Worm (Caenorhabditis elegans) whole organism, L4/young adult: ENCODE results near the gene R10E11.9.

Experiments
- W03F9.2 ChIP-seq: fragments of 150-350 bp; optimal IDR thresholded peaks from 2 replicates; lab custom pipeline; 2014; ENCODE audit warnings: missing biosample characterization, missing genetic modification characterization
- dao-5 ChIP-seq: sonication (generic microtip); optimal IDR thresholded peaks from 2 replicates; lab custom pipeline; 2016; ENCODE audit warnings: missing genotype, missing genetic modification characterization, moderate library complexity, missing compliant biosample characterization
- him-1 ChIP-seq: sonication (generic microtip); optimal IDR thresholded peaks from 2 replicates; lab custom pipeline; 2016; ENCODE audit warnings: missing genotype, missing genetic modification reagents, missing genetic modification characterization, missing compliant biosample characterization

DNA sequence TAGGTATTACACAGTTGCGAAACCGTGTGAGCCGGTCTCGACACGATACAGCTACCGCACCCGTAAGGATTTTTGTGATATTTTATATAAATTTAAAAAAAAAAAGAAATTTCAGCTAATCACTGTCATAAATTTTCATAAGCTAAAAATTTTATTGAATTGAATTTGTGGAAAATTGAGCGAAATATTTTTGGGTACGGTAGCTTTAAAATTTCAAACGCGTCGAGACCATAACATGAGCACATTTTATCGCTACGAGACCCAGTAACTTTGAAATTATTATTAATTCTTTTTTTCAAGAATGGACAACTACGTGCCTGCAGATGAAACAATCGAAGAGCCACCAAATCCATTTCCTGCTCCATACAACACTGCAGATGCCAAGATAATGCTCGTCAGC, 19.7 kb upstream of the R10E11.9 start, which contains the start of gene ZK632.14:
- TF ChIP-seq dao-5 (tag; lab: Kevin White, UChicago) (no peak), him-1 (tag; lab: Kevin White, UChicago) (no peak), W03F9.2 (no peak)
